Fruit fly (Drosophila melanogaster) S2 (cell line): ENCODE data around the gene Smr.

Source experiments
- CG8478 ChIP-seq: fragments of >200 bp; optimal IDR thresholded peaks from 2 replicates; lab custom pipeline; 2018
- CTCF ChIP-seq, 2 experiments: fragments of >200 bp; optimal IDR thresholded peaks; 2 replicates each; lab custom pipeline; 2018

Gene Smr

dm6 chrX:12741914-12742650, at the start of gene Smr:
Gene Smr, minus strand, starts transcription at chrX:12742618.
- TF ChIP-seq CTCF (optimal IDR thresholded peaks at IDR 0.05; lab: Kevin White, UChicago): no peak
- no peak for TF ChIP-seq CG8478 (lab: Kevin White, UChicago)

dm6 chrX:12784690-12785441, 42.4 kb upstream of the Smr start, which contains the start of gene CG32647:
Gene CG32647, minus strand, starts transcription at chrX:12784958.
- no peak for TF ChIP-seq CTCF (optimal IDR thresholded peaks at IDR 0.05; lab: Kevin White, UChicago)
- no peak for TF ChIP-seq CG8478 (lab: Kevin White, UChicago)

- TF ChIP-seq CTCF (optimal IDR thresholded peaks at IDR 0.05; lab: Kevin White, UChicago) (no peak), CG8478 (lab: Kevin White, UChicago) (no peak)
Measured at dm6 chrX:12777763-12778408, 35.5 kb upstream of the Smr start.

dm6 chrX:12777195-12777594, 34.8 kb upstream of the Smr start:
- no peak for TF ChIP-seq CG8478 (lab: Kevin White, UChicago)
- TF ChIP-seq CTCF (optimal IDR thresholded peaks at IDR 0.05; lab: Kevin White, UChicago): no peak

- TF ChIP-seq CTCF (optimal IDR thresholded peaks at IDR 0.05; lab: Kevin White, UChicago): no peak
- no peak for TF ChIP-seq CG8478 (lab: Kevin White, UChicago)
Measured at dm6 chrX:12766286-12766685, 23.9 kb upstream of the Smr start.

- TF ChIP-seq CTCF (optimal IDR thresholded peaks at IDR 0.05; lab: Kevin White, UChicago) (no peak), CG8478 (lab: Kevin White, UChicago) (no peak)
Measured at dm6 chrX:12765736-12766135, 23.3 kb upstream of the Smr start.

dm6 chrX:12765076-12765475, 22.7 kb upstream of the Smr start, which contains the start of gene Agpat1:
Gene Agpat1, plus strand, starts transcription at chrX:12765266.
- no peak for TF ChIP-seq CG8478 (lab: Kevin White, UChicago)
- no peak for TF ChIP-seq CTCF (optimal IDR thresholded peaks at IDR 0.05; lab: Kevin White, UChicago)

- TF ChIP-seq CG8478 (lab: Kevin White, UChicago) (no peak), CTCF (optimal IDR thresholded peaks at IDR 0.05; lab: Kevin White, UChicago) (peak in 1 of 2 experiments; percentile 4)
Measured at dm6 chrX:12764640-12765039, 22.2 kb upstream of the Smr start.

- no peak for TF ChIP-seq CG8478 (lab: Kevin White, UChicago)
- no peak for TF ChIP-seq CTCF (optimal IDR thresholded peaks at IDR 0.05; lab: Kevin White, UChicago)
Measured at dm6 chrX:12763467-12763866, 21.0 kb upstream of the Smr start, which contains the start of gene pira. Gene pira, minus strand, starts transcription at chrX:12763611.

dm6 chrX:12760466-12761133, 18.2 kb upstream of the Smr start, which contains the start of gene Paics:
Gene Paics, minus strand, starts transcription at chrX:12760617.
- no peak for TF ChIP-seq CTCF (optimal IDR thresholded peaks at IDR 0.05; lab: Kevin White, UChicago)
- TF ChIP-seq CG8478 (lab: Kevin White, UChicago): no peak

- TF ChIP-seq CTCF (optimal IDR thresholded peaks at IDR 0.05; lab: Kevin White, UChicago) (no peak), CG8478 (lab: Kevin White, UChicago) (no peak)
Measured at dm6 chrX:12759162-12759561, 16.7 kb upstream of the Smr start.

dm6 chrX:12757075-12757474, 14.7 kb upstream of the Smr start:
- no peak for TF ChIP-seq CG8478 (lab: Kevin White, UChicago)
- TF ChIP-seq CTCF (optimal IDR thresholded peaks at IDR 0.05; lab: Kevin White, UChicago): no peak

- TF ChIP-seq CTCF (optimal IDR thresholded peaks at IDR 0.05; lab: Kevin White, UChicago) (no peak), CG8478 (lab: Kevin White, UChicago) (no peak)
Measured at dm6 chrX:12756374-12756721, 13.9 kb upstream of the Smr start.
